Worm (Caenorhabditis elegans) whole organism, early embryonic: ENCODE measurements around the gene F48G7.12.

Source experiments
- aly-1 ChIP-seq: sonication (generic microtip); optimal IDR thresholded peaks from 2 replicates; lab custom pipeline; 2016; ENCODE audit warnings: missing genetic modification characterization, missing compliant biosample characterization
- ama-1 ChIP-seq: fragments of 150-350 bp; optimal IDR thresholded peaks from 2 replicates; lab custom pipeline; 2014
- ets-7 ChIP-seq: sonication (generic microtip); optimal IDR thresholded peaks from 2 replicates; lab custom pipeline; 2016; ENCODE audit warnings: missing genotype, missing genetic modification characterization, missing compliant biosample characterization
- flt-1 ChIP-seq: fragments of 200-800 bp; sonication (Bioruptor generic); IDR thresholded peaks from 2 replicates; pipeline ENCODE4 v1.3.6; 2022; ENCODE audit warnings: missing genetic modification characterization, missing compliant biosample characterization
- hmbx-1 ChIP-seq: sonication (generic microtip); optimal IDR thresholded peaks from 2 replicates; lab custom pipeline; 2016; ENCODE audit warnings: mild to moderate bottlenecking, missing genetic modification characterization, missing compliant biosample characterization
- hnd-1 ChIP-seq: sonication (generic microtip); optimal IDR thresholded peaks from 2 replicates; lab custom pipeline; 2016; ENCODE audit warnings: missing genetic modification characterization, missing compliant biosample characterization
- pes-1 ChIP-seq: fragments of 200-800 bp; sonication (Bioruptor generic); IDR thresholded peaks from 2 replicates; pipeline ENCODE4 v1.3.6; 2022; ENCODE audit warnings: missing genetic modification reagents, missing genetic modification characterization, missing compliant biosample characterization
- tra-4 ChIP-seq: sonication (generic microtip); optimal IDR thresholded peaks from 2 replicates; lab custom pipeline; 2017; ENCODE audit warnings: missing genetic modification characterization, missing compliant biosample characterization

DNA sequence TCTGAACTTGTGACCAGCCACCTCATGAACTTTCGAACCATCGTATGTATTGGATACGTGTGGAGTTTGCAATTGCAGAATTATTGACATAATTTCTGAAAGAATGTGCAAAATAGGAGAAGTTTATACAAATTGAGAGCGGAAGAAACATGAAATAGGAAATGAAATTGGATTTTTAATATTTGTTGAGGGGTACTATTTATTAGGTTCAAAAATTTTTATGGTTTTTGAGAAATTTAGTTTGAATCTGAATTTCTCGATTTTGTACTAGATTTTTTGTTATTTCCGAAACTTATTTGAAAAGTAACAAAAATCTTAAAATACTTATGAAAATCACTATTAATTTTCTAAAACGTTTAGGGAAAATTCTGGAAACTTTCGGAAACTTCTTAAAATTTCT lies 17.5 kb downstream of the F48G7.12 start, which contains the start of gene F48G7.9:
- TF ChIP-seq flt-1 (GFP tag; lab: Robert Waterston, UW) (no peak), ama-1 (lab: Kevin White, UChicago) (no peak), ets-7 (no peak), hnd-1 (tag; lab: Kevin White, UChicago) (no peak), tra-4 (tag; lab: Kevin White, UChicago) (no peak), pes-1 (GFP tag; lab: Robert Waterston, UW) (no peak), aly-1 (tag; lab: Kevin White, UChicago) (no peak), hmbx-1 (no peak)
